Worm (Caenorhabditis elegans): Measurements from ENCODE around the gene W04D12.1.

W04D12.1 gene

ce11 chrIII:5836816-5837215 is at the start of gene W04D12.1:
TSS of gene W04D12.1 (plus strand) at chrIII:5836926.
- no peak for TF ChIP-seq unc-62 (GFP tag; optimal IDR thresholded peaks at IDR 0.05)

ce11 chrIII:5790550-5790949 is 46.2 kb upstream of the W04D12.1 start, which contains the start of gene rev-3:
TSS of gene rev-3 (minus strand) at chrIII:5790650.
- no peak for TF ChIP-seq unc-62 (GFP tag; optimal IDR thresholded peaks at IDR 0.05)

- TF ChIP-seq unc-62 (GFP tag; optimal IDR thresholded peaks at IDR 0.05), result no peak
These were observed 41.7 kb upstream of the W04D12.1 start for ce11 chrIII:5794982-5795381.

- TF ChIP-seq unc-62 (GFP tag; optimal IDR thresholded peaks at IDR 0.05), result no peak
These were observed 38.0 kb upstream of the W04D12.1 start, which contains the start of gene ceh-10 for ce11 chrIII:5798747-5799146. TSS of gene ceh-10 (plus strand) at chrIII:5799047.

ce11 chrIII:5802971-5803370 is 33.8 kb upstream of the W04D12.1 start, which contains the start of the genes polq-1 and him-10:
TSS of gene polq-1 (minus strand) at chrIII:5803160.
TSS of gene him-10 (plus strand) at chrIII:5803260.
- TF ChIP-seq unc-62 (GFP tag; optimal IDR thresholded peaks at IDR 0.05), result no peak

ce11 chrIII:5805273-5805672 is 31.5 kb upstream of the W04D12.1 start, which contains the start of gene R12B2.3:
TSS of gene R12B2.3 (plus strand) at chrIII:5805573.
- TF ChIP-seq unc-62 (GFP tag; optimal IDR thresholded peaks at IDR 0.05), result no peak

- no peak for TF ChIP-seq unc-62 (GFP tag; optimal IDR thresholded peaks at IDR 0.05)
These were observed 30.0 kb upstream of the W04D12.1 start, which contains the start of gene R12B2.2 for ce11 chrIII:5806720-5807119. TSS of gene R12B2.2 (plus strand) at chrIII:5807020.

ce11 chrIII:5810012-5810411 is 26.7 kb upstream of the W04D12.1 start:
- TF ChIP-seq unc-62 (GFP tag; optimal IDR thresholded peaks at IDR 0.05), result no peak

- TF ChIP-seq unc-62 (GFP tag; optimal IDR thresholded peaks at IDR 0.05), result no peak
These were observed 24.8 kb upstream of the W04D12.1 start for ce11 chrIII:5811957-5812356.

ce11 chrIII:5812672-5813071 is 24.1 kb upstream of the W04D12.1 start:
- no peak for TF ChIP-seq unc-62 (GFP tag; optimal IDR thresholded peaks at IDR 0.05)

ce11 chrIII:5813501-5813900 is 23.2 kb upstream of the W04D12.1 start:
- no peak for TF ChIP-seq unc-62 (GFP tag; optimal IDR thresholded peaks at IDR 0.05)

- TF ChIP-seq unc-62 (GFP tag; optimal IDR thresholded peaks at IDR 0.05), result no peak
These were observed 22.6 kb upstream of the W04D12.1 start for ce11 chrIII:5814098-5814497.

ce11 chrIII:5814799-5815198 is 21.9 kb upstream of the W04D12.1 start, which contains the start of gene R12B2.7:
TSS of gene R12B2.7 (plus strand) at chrIII:5815045.
- no peak for TF ChIP-seq unc-62 (GFP tag; optimal IDR thresholded peaks at IDR 0.05)

- no peak for TF ChIP-seq unc-62 (GFP tag; optimal IDR thresholded peaks at IDR 0.05)
These were observed 20.8 kb upstream of the W04D12.1 start, which contains the start of gene sma-4 for ce11 chrIII:5815932-5816331. TSS of gene sma-4 (plus strand) at chrIII:5816232.

- TF ChIP-seq unc-62 (GFP tag; optimal IDR thresholded peaks at IDR 0.05), result no peak
These were observed 13.9 kb upstream of the W04D12.1 start for ce11 chrIII:5822816-5823215.

- no peak for TF ChIP-seq unc-62 (GFP tag; optimal IDR thresholded peaks at IDR 0.05)
These were observed 13.1 kb upstream of the W04D12.1 start, which contains the start of gene R12B2.8 for ce11 chrIII:5823617-5824016. TSS of gene R12B2.8 (plus strand) at chrIII:5823917.

- TF ChIP-seq unc-62 (GFP tag; optimal IDR thresholded peaks at IDR 0.05), result no peak
These were observed 12.2 kb upstream of the W04D12.1 start for ce11 chrIII:5824450-5824972.
